Fruit fly (Drosophila melanogaster): Measurements from ENCODE around the gene Vps45.

Gene Vps45

DNA sequence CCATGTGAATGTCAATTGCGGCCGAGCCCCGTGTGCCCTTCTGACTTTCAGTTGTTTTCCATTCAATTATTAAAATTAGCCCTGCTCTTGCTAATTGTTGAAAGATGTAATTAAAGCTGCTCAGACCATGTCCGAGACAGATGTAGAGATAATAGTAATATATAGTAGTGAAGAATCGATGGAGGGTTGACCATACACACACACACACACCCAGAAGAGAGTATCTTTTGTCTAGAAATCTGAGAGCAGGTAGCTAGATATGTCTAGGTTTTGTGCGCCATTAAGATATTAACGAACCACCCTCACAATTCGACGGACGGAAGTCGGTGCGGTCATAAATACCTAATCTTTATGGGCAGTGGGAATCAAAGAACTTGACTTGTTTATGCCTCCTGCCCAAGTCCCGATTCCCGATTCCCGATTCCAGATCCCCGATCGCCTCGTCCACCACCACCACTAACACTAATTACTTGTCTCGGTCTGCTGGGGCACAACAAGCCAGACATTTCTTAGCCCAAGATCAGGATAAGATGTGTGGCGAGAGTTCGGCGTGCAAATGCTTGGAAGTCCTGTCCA is 40.8 kb downstream of the Vps45 start:
- TF ChIP-seq Ets96B (tag; optimal IDR thresholded peaks at IDR 0.05) (no peak), CG9139 (GFP tag; optimal IDR thresholded peaks at IDR 0.05) (no peak), CG8632 (GFP tag; optimal IDR thresholded peaks at IDR 0.05) (no peak), net (GFP tag; optimal IDR thresholded peaks at IDR 0.05) (no peak)

DNA sequence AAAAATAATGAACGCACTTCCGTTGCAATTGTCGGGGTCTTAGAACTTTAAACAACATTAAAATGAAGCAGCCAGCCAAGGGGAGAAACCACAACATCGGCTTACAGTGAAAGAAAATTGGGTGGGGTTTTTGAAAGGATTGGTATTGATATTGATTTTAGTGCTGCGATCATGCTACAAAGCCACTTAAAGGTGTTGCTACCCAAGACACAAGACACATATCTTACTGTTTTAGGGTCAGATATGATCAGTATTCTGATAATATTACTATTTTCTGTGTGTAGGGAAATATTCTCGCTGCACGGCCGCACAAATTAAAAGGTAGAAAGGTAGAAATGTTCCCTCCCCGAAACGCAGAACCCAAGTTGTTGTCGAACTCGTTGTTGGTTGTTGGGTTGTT is 41.4 kb downstream of the Vps45 start:
- TF ChIP-seq Eip75B (GFP tag; optimal IDR thresholded peaks at IDR 0.05) (peak; percentile 65), ss (GFP tag; optimal IDR thresholded peaks at IDR 0.05) (peak; percentile 28 to 35), Eip93F (GFP tag; optimal IDR thresholded peaks at IDR 0.05) (no peak), CG4318 (GFP tag; optimal IDR thresholded peaks at IDR 0.05) (no peak), CG31627 (GFP tag; optimal IDR thresholded peaks at IDR 0.05) (peak; percentile 54), CG16779 (tag; optimal IDR thresholded peaks at IDR 0.05) (peak; percentile 25), CG6792 (GFP tag; optimal IDR thresholded peaks at IDR 0.05) (peak; percentile 59), CG11762 (GFP tag; optimal IDR thresholded peaks at IDR 0.05; ENCODE audit: insufficient read depth) (peak; percentile 17), Ets96B (tag; optimal IDR thresholded peaks at IDR 0.05) (peak; percentile 71), Lpt (GFP tag; optimal IDR thresholded peaks at IDR 0.05) (peak; percentile 28), CG8632 (GFP tag; optimal IDR thresholded peaks at IDR 0.05) (peak; percentile 35), CG1621 (tag; optimal IDR thresholded peaks at IDR 0.05) (peak; percentile 62), salr (GFP tag; optimal IDR thresholded peaks at IDR 0.05) (peak; percentile 43 to 48), Smox (GFP tag; optimal IDR thresholded peaks at IDR 0.05) (peak; percentile 53), CG7368 (GFP tag; optimal IDR thresholded peaks at IDR 0.05) (peak; percentile 47), vri (GFP tag; optimal IDR thresholded peaks at IDR 0.05) (peak; percentile 13), Sox15 (GFP tag; optimal IDR thresholded peaks at IDR 0.05) (no peak), Ets21C (GFP tag; optimal IDR thresholded peaks at IDR 0.05) (peak; percentile 36), CG32006 (GFP tag; optimal IDR thresholded peaks at IDR 0.05) (peak; percentile 53), esn (GFP tag; optimal IDR thresholded peaks at IDR 0.05) (peak; percentile 67), Sox14 (GFP tag; optimal IDR thresholded peaks at IDR 0.05) (peak; percentile 61), CG3032 (tag; optimal IDR thresholded peaks at IDR 0.05) (peak; percentile 63), CG6808 (GFP tag; optimal IDR thresholded peaks at IDR 0.05) (peak; percentile 64), svp (GFP tag) (peak; percentile 75), CG11902 (GFP tag; optimal IDR thresholded peaks at IDR 0.05) (no peak), eg (GFP tag; IDR thresholded peaks at IDR 0.05) (no peak), CG6163 (GFP tag; IDR thresholded peaks at IDR 0.05) (peak; percentile 65; the same call in 2 of the 3 replicates), Sox102F (GFP tag; optimal IDR thresholded peaks at IDR 0.05) (peak; percentile 44), CG11294 (GFP tag; IDR thresholded peaks at IDR 0.05) (no peak), Hr4 (GFP tag; optimal IDR thresholded peaks at IDR 0.05) (no peak), fd59A (GFP tag; optimal IDR thresholded peaks at IDR 0.05) (peak; percentile 63), OdsH (GFP tag; optimal IDR thresholded peaks at IDR 0.05) (peak; percentile 61), CG6276 (GFP tag; optimal IDR thresholded peaks at IDR 0.05) (no peak), CG10631 (GFP tag; optimal IDR thresholded peaks at IDR 0.05) (peak; percentile 69), cyc (GFP tag; optimal IDR thresholded peaks at IDR 0.05) (peak; percentile 56), Eip78C (GFP tag) (peak; percentile 88), fkh (GFP tag; optimal IDR thresholded peaks at IDR 0.05) (no peak), Hr38 (GFP tag; optimal IDR thresholded peaks at IDR 0.05) (no peak), CG15336 (GFP tag; IDR thresholded peaks at IDR 0.05) (peak; percentile 43; the same call in 1 of the 2 replicates), pdm3 (GFP tag; optimal IDR thresholded peaks at IDR 0.05) (peak; percentile 63), Met (GFP tag; optimal IDR thresholded peaks at IDR 0.05) (peak; percentile 52), fd85E (GFP tag; optimal IDR thresholded peaks at IDR 0.05) (no peak), dac (GFP tag; optimal IDR thresholded peaks at IDR 0.05) (no peak), dsx (GFP tag; optimal IDR thresholded peaks at IDR 0.05; ENCODE audit: poor library complexity, severe bottlenecking) (peak; percentile 61), CG8319 (GFP tag; optimal IDR thresholded peaks at IDR 0.05) (peak; percentile 43), achi (GFP tag; optimal IDR thresholded peaks at IDR 0.05) (peak; percentile 61), CG9139 (GFP tag; optimal IDR thresholded peaks at IDR 0.05) (no peak), CG34406 (GFP tag; optimal IDR thresholded peaks at IDR 0.05) (peak; percentile 14)

Measured in whole organism, prepupa.